Worm (Caenorhabditis elegans) whole organism, late embryonic: ENCODE measurements around the gene T28F3.8.

ENCODE experiments used
- F13H6.1 ChIP-seq: sonication (generic microtip); optimal IDR thresholded peaks from 2 replicates; lab custom pipeline; 2016; ENCODE audit warnings: missing genetic modification characterization, missing compliant biosample characterization
- K09A11.1 ChIP-seq: sonication (generic microtip); optimal IDR thresholded peaks from 2 replicates; lab custom pipeline; 2017; ENCODE audit warnings: antibody characterized with exemption, mild to moderate bottlenecking, missing genetic modification characterization, missing compliant biosample characterization; ENCODE audit not compliant: insufficient read depth
- T23F11.4 ChIP-seq: fragments of 200-800 bp; sonication (Bioruptor generic); optimal IDR thresholded peaks from 2 replicates; lab custom pipeline; 2018; ENCODE audit warnings: mild to moderate bottlenecking, missing genetic modification characterization, missing compliant biosample characterization
- ahr-1 ChIP-seq: sonication (generic microtip); optimal IDR thresholded peaks from 2 replicates; lab custom pipeline; 2016; ENCODE audit warnings: missing genetic modification characterization, missing compliant biosample characterization
- ceh-14 ChIP-seq: sonication (generic microtip); optimal IDR thresholded peaks from 2 replicates; lab custom pipeline; 2016; ENCODE audit warnings: missing genotype, missing genetic modification characterization, missing compliant biosample characterization
- ceh-24 ChIP-seq: sonication (generic microtip); optimal IDR thresholded peaks from 2 replicates; lab custom pipeline; 2016; ENCODE audit warnings: mild to moderate bottlenecking, missing genetic modification characterization, missing compliant biosample characterization
- ceh-30 ChIP-seq: fragments of 150-350 bp; optimal IDR thresholded peaks from 2 replicates; lab custom pipeline; 2014; ENCODE audit warnings: missing biosample characterization, missing genetic modification characterization
- ceh-34 ChIP-seq: sonication (generic microtip); optimal IDR thresholded peaks from 2 replicates; lab custom pipeline; 2016; ENCODE audit warnings: mild to moderate bottlenecking, missing genetic modification characterization, missing compliant biosample characterization
- ceh-45 ChIP-seq: fragments of 200-800 bp; sonication (Bioruptor generic); IDR thresholded peaks from 2 replicates; pipeline ENCODE4 v1.3.6; 2022; ENCODE audit warnings: missing genetic modification reagents, missing genetic modification characterization, missing compliant biosample characterization
- ceh-9 ChIP-seq: sonication (generic microtip); optimal IDR thresholded peaks from 2 replicates; lab custom pipeline; 2016; ENCODE audit warnings: mild to moderate bottlenecking, missing genetic modification characterization, inconsistent platforms, missing compliant biosample characterization
- che-1 ChIP-seq: sonication (generic microtip); optimal IDR thresholded peaks from 2 replicates; lab custom pipeline; 2016; ENCODE audit warnings: mild to moderate bottlenecking, missing genetic modification characterization, missing compliant biosample characterization
- dve-1 ChIP-seq: sonication (generic microtip); optimal IDR thresholded peaks from 2 replicates; lab custom pipeline; 2017; ENCODE audit warnings: antibody characterized with exemption, mild to moderate bottlenecking, missing genetic modification characterization, missing compliant biosample characterization
- ets-4 ChIP-seq: sonication (generic microtip); optimal IDR thresholded peaks from 2 replicates; lab custom pipeline; 2016; ENCODE audit warnings: missing genetic modification characterization, missing compliant biosample characterization
- eyg-1 ChIP-seq: sonication (generic microtip); optimal IDR thresholded peaks from 2 replicates; lab custom pipeline; 2016; ENCODE audit warnings: missing genotype, missing genetic modification characterization, missing compliant biosample characterization
- fkh-10 ChIP-seq: fragments of 150-350 bp; optimal IDR thresholded peaks from 2 replicates; lab custom pipeline; 2014; ENCODE audit warnings: missing biosample characterization, missing genetic modification reagents, missing genetic modification characterization
- fkh-6 ChIP-seq: sonication (generic microtip); optimal IDR thresholded peaks from 2 replicates; lab custom pipeline; 2016; ENCODE audit warnings: missing genetic modification characterization, missing compliant biosample characterization
- gmeb-2 ChIP-seq: sonication (generic microtip); optimal IDR thresholded peaks from 2 replicates; lab custom pipeline; 2016; ENCODE audit warnings: missing genetic modification characterization, inconsistent platforms, missing compliant biosample characterization
- hlh-13 ChIP-seq: fragments of 200-800 bp; sonication (Bioruptor generic); optimal IDR thresholded peaks from 2 replicates; lab custom pipeline; 2018; ENCODE audit warnings: mild to moderate bottlenecking, missing genetic modification characterization, missing compliant biosample characterization
- hlh-15 ChIP-seq: sonication (generic microtip); optimal IDR thresholded peaks from 2 replicates; lab custom pipeline; 2016; ENCODE audit warnings: missing genetic modification characterization, missing compliant biosample characterization
- hlh-30 ChIP-seq: sonication (generic microtip); optimal IDR thresholded peaks from 2 replicates; lab custom pipeline; 2017; ENCODE audit warnings: antibody characterized with exemption, missing genetic modification characterization, missing compliant biosample characterization; ENCODE audit not compliant: insufficient read depth
- hlh-8 ChIP-seq: sonication (generic microtip); optimal IDR thresholded peaks from 2 replicates; lab custom pipeline; 2016; ENCODE audit warnings: missing genotype, missing genetic modification characterization, missing compliant biosample characterization
- lim-6 ChIP-seq: sonication (generic microtip); optimal IDR thresholded peaks from 2 replicates; lab custom pipeline; 2016; ENCODE audit warnings: missing genetic modification characterization, missing compliant biosample characterization
- madf-2 ChIP-seq: sonication (generic microtip); optimal IDR thresholded peaks from 2 replicates; lab custom pipeline; 2017; ENCODE audit warnings: missing genetic modification characterization, missing compliant biosample characterization
- nfya-1 ChIP-seq: sonication (generic microtip); optimal IDR thresholded peaks from 2 replicates; lab custom pipeline; 2017; ENCODE audit warnings: missing genetic modification characterization, mild to moderate bottlenecking, missing compliant biosample characterization, antibody characterized with exemption, moderate library complexity
- nhr-11 ChIP-seq: fragments of 150-350 bp; optimal IDR thresholded peaks from 2 replicates; lab custom pipeline; 2014; ENCODE audit warnings: missing biosample characterization, missing genetic modification characterization
- npax-4 ChIP-seq: sonication (generic microtip); optimal IDR thresholded peaks from 2 replicates; lab custom pipeline; 2016; ENCODE audit warnings: missing genetic modification characterization, missing compliant biosample characterization
- odd-2 ChIP-seq: sonication (generic microtip); optimal IDR thresholded peaks from 2 replicates; lab custom pipeline; 2017; ENCODE audit warnings: antibody characterized with exemption, mild to moderate bottlenecking, missing genetic modification characterization, missing compliant biosample characterization
- pat-9 ChIP-seq: fragments of 200-800 bp; sonication (Bioruptor generic); optimal IDR thresholded peaks from 2 replicates; lab custom pipeline; 2018; ENCODE audit warnings: mild to moderate bottlenecking, missing genetic modification characterization, moderate library complexity, missing compliant biosample characterization
- pha-2 ChIP-seq: sonication (generic microtip); optimal IDR thresholded peaks from 2 replicates; lab custom pipeline; 2017; ENCODE audit warnings: mild to moderate bottlenecking, missing genetic modification characterization, missing compliant biosample characterization
- pqm-1 ChIP-seq: sonication (generic microtip); optimal IDR thresholded peaks from 2 replicates; lab custom pipeline; 2016; ENCODE audit warnings: missing genetic modification characterization, missing compliant biosample characterization
- ref-2 ChIP-seq: sonication (generic microtip); optimal IDR thresholded peaks from 2 replicates; lab custom pipeline; 2016; ENCODE audit warnings: missing genetic modification characterization, missing compliant biosample characterization
- rnt-1 ChIP-seq: sonication (generic microtip); optimal IDR thresholded peaks from 2 replicates; lab custom pipeline; 2016; ENCODE audit warnings: missing genetic modification characterization, missing compliant biosample characterization
- sox-4 ChIP-seq: sonication (generic microtip); optimal IDR thresholded peaks from 2 replicates; lab custom pipeline; 2017; ENCODE audit warnings: mild to moderate bottlenecking, missing genetic modification characterization, inconsistent platforms, missing compliant biosample characterization
- tbx-2 ChIP-seq: sonication (generic microtip); optimal IDR thresholded peaks from 2 replicates; lab custom pipeline; 2016; ENCODE audit warnings: missing genetic modification characterization, missing compliant biosample characterization
- unc-3 ChIP-seq, 2 experiments: fragments of 200-800 bp in 1 of 2; sonication (Bioruptor generic) in 1 of 2; sonication (generic microtip) in 1 of 2; conservative IDR thresholded peaks in 1 of 2; optimal IDR thresholded peaks in 1 of 2; 2 replicates each; pipeline versions ENCODE4 v1.3.6 to Lab custom; 2016 to 2022; ENCODE audit warnings: missing compliant biosample characterization in 2 of 2, missing genetic modification characterization in 2 of 2, missing genetic modification reagents in 1 of 2
- unc-55 ChIP-seq: sonication (generic microtip); optimal IDR thresholded peaks from 2 replicates; lab custom pipeline; 2017; ENCODE audit warnings: missing biosample characterization, missing genetic modification reagents, missing genetic modification characterization
- unc-86 ChIP-seq: sonication (generic microtip); optimal IDR thresholded peaks from 2 replicates; lab custom pipeline; 2016; ENCODE audit warnings: missing genetic modification characterization, missing compliant biosample characterization
- ztf-16 ChIP-seq: sonication (generic microtip); optimal IDR thresholded peaks from 2 replicates; lab custom pipeline; 2017; ENCODE audit warnings: missing genetic modification characterization, missing compliant biosample characterization

T28F3.8 gene

DNA sequence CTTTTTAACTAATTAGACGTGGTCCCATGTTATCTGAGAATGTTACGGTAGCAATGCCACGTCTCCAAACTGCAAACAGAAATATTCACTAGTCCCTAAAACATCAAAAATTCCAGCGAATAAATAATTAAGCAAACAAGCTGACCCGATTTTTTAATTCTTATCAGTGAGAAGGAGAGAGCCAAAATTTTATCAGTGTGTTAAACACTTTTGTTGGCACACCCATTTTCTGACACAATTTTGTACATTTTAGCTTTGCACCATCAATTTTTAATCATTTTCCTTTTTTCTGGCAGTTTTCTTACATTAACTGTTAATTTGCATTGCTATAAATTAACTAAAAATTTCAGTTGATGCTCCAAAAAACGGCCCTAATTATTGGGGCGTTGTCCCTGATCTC is 13.3 kb upstream of the T28F3.8 start, which contains the start of gene C49C3.4:
Gene C49C3.4, plus strand, starts transcription at position 351 of the 400 bp plus-strand sequence.
- no peak for TF ChIP-seq hlh-30 (tag; lab: Kevin White, UChicago)
- TF ChIP-seq unc-86 = no peak
- no peak for TF ChIP-seq dve-1
- no peak for TF ChIP-seq nfya-1 (tag; lab: Kevin White, UChicago)
- no peak for TF ChIP-seq hlh-15 (tag; lab: Kevin White, UChicago)
- TF ChIP-seq unc-55 (GFP tag; lab: Kevin White, UChicago) = no peak
- no peak for TF ChIP-seq ceh-45 (GFP tag; lab: Robert Waterston, UW)
- TF ChIP-seq hlh-8 (tag; lab: Kevin White, UChicago) = no peak
- TF ChIP-seq sox-4 (tag; lab: Kevin White, UChicago) = no peak
- TF ChIP-seq tbx-2 (tag; lab: Kevin White, UChicago) = no peak
- TF ChIP-seq F13H6.1 (tag; lab: Kevin White, UChicago) = no peak
- TF ChIP-seq npax-4 = no peak
- TF ChIP-seq ref-2 = no peak
- TF ChIP-seq che-1 (tag; lab: Kevin White, UChicago) = no peak
- TF ChIP-seq nhr-11 (tag; lab: Kevin White, UChicago) = no peak
- no peak for TF ChIP-seq ztf-16 (tag; lab: Kevin White, UChicago)
- no peak for TF ChIP-seq ahr-1 (tag; lab: Kevin White, UChicago)
- no peak for TF ChIP-seq ceh-24
- no peak for TF ChIP-seq gmeb-2 (tag; lab: Kevin White, UChicago)

DNA sequence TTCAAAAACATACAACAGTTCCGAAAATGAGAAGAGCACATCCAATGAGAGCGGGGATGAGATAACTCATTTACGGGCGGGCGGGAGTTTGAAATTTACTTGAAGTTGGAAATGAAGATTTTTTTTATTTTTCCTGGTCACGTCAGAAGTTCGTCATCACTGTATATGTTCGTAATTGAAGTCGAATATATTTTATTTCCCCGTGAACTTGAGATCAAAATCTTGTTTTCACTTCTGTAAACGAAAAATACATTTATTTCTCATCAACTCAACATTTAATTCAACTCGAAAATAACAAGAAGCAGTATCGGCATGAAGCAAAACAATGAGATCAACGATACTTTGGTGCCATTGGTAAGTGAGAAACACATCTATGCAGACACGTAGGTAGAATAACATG is 9.3 kb upstream of the T28F3.8 start, which contains the start of gene C49C3.20:
Gene C49C3.20, minus strand, starts transcription at position 101 of the 400 bp plus-strand sequence.
- TF ChIP-seq rnt-1 (tag; lab: Kevin White, UChicago) = no peak
- TF ChIP-seq ets-4 = no peak
- no peak for TF ChIP-seq ceh-14 (tag; lab: Kevin White, UChicago)
- TF ChIP-seq unc-3 (GFP tag; conservative IDR thresholded peaks at IDR 0.05; lab: Robert Waterston, UW) = no peak
- TF ChIP-seq unc-3 (tag; optimal IDR thresholded peaks at IDR 0.05; lab: Kevin White, UChicago) = no peak
- no peak for TF ChIP-seq pat-9
- TF ChIP-seq pha-2 = no peak
- TF ChIP-seq ref-2 = no peak

DNA sequence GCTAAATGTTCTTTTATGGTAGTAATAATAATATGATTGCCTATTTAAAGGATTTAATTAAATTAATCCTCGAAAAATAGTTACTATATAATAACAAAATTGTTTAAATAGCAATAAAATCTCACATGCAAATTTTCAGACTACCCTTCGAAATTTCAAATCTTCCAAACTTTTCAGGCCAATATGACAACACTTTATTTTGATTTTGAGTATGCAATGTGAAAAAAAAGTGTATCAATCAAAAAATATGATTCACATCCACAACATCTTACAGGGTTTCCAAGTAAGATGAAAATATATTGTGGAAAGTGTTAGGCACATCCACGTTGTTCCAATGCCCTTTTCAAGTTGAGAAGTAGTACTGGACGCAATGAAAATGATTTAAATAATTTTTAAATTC is 4.7 kb upstream of the T28F3.8 start, which contains the start of gene snf-9:
Gene snf-9, plus strand, starts transcription at position 301 of the 400 bp plus-strand sequence.
- TF ChIP-seq T23F11.4 (no peak), K09A11.1 (tag; lab: Kevin White, UChicago) (no peak), lim-6 (no peak), ceh-34 (no peak), pqm-1 (tag; lab: Kevin White, UChicago) (no peak), ahr-1 (tag; lab: Kevin White, UChicago) (no peak), ceh-30 (tag; lab: Kevin White, UChicago) (no peak), hlh-13 (no peak), ceh-9 (tag; lab: Kevin White, UChicago) (no peak), madf-2 (tag; lab: Kevin White, UChicago) (no peak), eyg-1 (tag; lab: Kevin White, UChicago) (no peak), fkh-6 (tag; lab: Kevin White, UChicago) (no peak)

DNA sequence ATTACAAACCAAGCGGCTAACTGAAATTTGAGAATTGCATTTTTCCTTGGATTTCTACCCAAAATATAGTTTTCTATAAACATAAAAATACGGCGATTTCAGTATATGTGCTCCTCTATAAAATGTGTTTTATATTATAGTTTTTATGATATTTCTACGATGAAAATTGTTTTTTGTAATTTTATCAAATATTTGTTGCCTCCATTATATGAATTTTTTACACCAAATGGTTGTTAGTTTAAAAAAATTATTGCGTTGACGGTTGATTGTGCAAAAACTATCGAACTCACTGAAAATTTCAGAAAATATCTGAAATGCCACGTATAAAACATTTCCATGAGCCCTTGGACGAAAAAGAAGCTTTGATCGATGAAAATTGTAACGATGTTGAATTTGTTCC is 1.1 kb upstream of the T28F3.8 start, which contains the start of gene T28F3.9:
Gene T28F3.9, plus strand, starts transcription at position 301 of the 400 bp plus-strand sequence.
- no peak for TF ChIP-seq odd-2 (tag; lab: Kevin White, UChicago)
- no peak for TF ChIP-seq fkh-10
- TF ChIP-seq ceh-9 (tag; lab: Kevin White, UChicago) = no peak
- TF ChIP-seq lim-6 = no peak
